Fruit fly (Drosophila melanogaster) whole organism, embryonic: Measurements from ENCODE around the gene Chpf.

Experiments used
- BEAF-32 ChIP-seq: fragments of 200-800 bp; sonication (Bioruptor generic); optimal IDR thresholded peaks from 3 replicates; lab custom pipeline; 2017; ENCODE audit warnings: missing biosample characterization, missing genetic modification characterization, mild to moderate bottlenecking, moderate library complexity, missing genetic modification reagents
- CG10209 ChIP-seq: fragments of 200-800 bp; sonication (Bioruptor generic); optimal IDR thresholded peaks from 3 replicates; lab custom pipeline; 2017; ENCODE audit warnings: missing biosample characterization, mild to moderate bottlenecking, missing genetic modification characterization, missing genetic modification reagents
- CG11398 ChIP-seq: fragments of 200-800 bp; sonication (Bioruptor generic); optimal IDR thresholded peaks from 2 replicates; lab custom pipeline; 2016; ENCODE audit warnings: missing biosample characterization, missing genetic modification characterization
- CG11695 ChIP-seq: fragments of 200-800 bp; sonication (Bioruptor generic); IDR thresholded peaks from 3 replicates; pipeline ENCODE4 v1.3.6; 2022; ENCODE audit warnings: missing biosample characterization, missing genetic modification characterization
- CG12104 ChIP-seq: fragments of 200-800 bp; sonication (Bioruptor generic); optimal IDR thresholded peaks from 3 replicates; lab custom pipeline; 2016; ENCODE audit warnings: missing biosample characterization, missing genetic modification characterization
- CG13123 ChIP-seq: fragments of 200-800 bp; sonication (Bioruptor generic); optimal IDR thresholded peaks from 2 replicates; lab custom pipeline; 2016; ENCODE audit warnings: missing biosample characterization, missing genetic modification characterization
- CG13296 ChIP-seq: fragments of 200-800 bp; sonication (Bioruptor generic); optimal IDR thresholded peaks from 3 replicates; lab custom pipeline; 2018; ENCODE audit warnings: missing biosample characterization, mild to moderate bottlenecking, missing genetic modification characterization
- CG13775 ChIP-seq: fragments of 200-800 bp; sonication (Bioruptor generic); optimal IDR thresholded peaks from 3 replicates; lab custom pipeline; 2017; ENCODE audit warnings: missing biosample characterization, mild to moderate bottlenecking, missing genetic modification characterization
- CG15269 ChIP-seq: fragments of 200-800 bp; sonication (Bioruptor generic); optimal IDR thresholded peaks from 2 replicates; lab custom pipeline; 2018; ENCODE audit warnings: missing biosample characterization, mild to moderate bottlenecking, missing genetic modification characterization, moderate library complexity
- CG16815 ChIP-seq: fragments of 200-800 bp; sonication (Bioruptor generic); optimal IDR thresholded peaks from 3 replicates; lab custom pipeline; 2017; ENCODE audit warnings: missing biosample characterization, mild to moderate bottlenecking, missing genetic modification characterization
- CG18619 ChIP-seq: fragments of 200-800 bp; sonication (Bioruptor generic); optimal IDR thresholded peaks from 3 replicates; lab custom pipeline; 2017; ENCODE audit warnings: missing biosample characterization, mild to moderate bottlenecking, missing genetic modification characterization
- CG2199 ChIP-seq: fragments of 200-800 bp; sonication (Bioruptor generic); IDR thresholded peaks from 3 replicates; pipeline ENCODE4 v1.3.6; 2022; ENCODE audit warnings: missing biosample characterization, missing genetic modification characterization
- CG2678 ChIP-seq: fragments of 200-800 bp; sonication (Bioruptor generic); optimal IDR thresholded peaks from 3 replicates; lab custom pipeline; 2019; ENCODE audit warnings: missing biosample characterization, mild to moderate bottlenecking, missing genetic modification characterization, moderate library complexity
- CG32767 ChIP-seq: fragments of 200-800 bp; sonication (Bioruptor generic); IDR thresholded peaks from 2 replicates; pipeline ENCODE4 v1.3.6; 2022; ENCODE audit warnings: missing biosample characterization, missing genetic modification characterization
- CG3407 ChIP-seq: fragments of 200-800 bp; sonication (Bioruptor generic); optimal IDR thresholded peaks from 2 replicates; lab custom pipeline; 2018; ENCODE audit warnings: missing biosample characterization, mild to moderate bottlenecking, missing genetic modification characterization
- CG42726 ChIP-seq: fragments of 200-800 bp; sonication (Bioruptor generic); IDR thresholded peaks from 2 replicates; pipeline ENCODE4 v1.3.6; 2022; ENCODE audit warnings: missing biosample characterization, missing genetic modification characterization; ENCODE audit not compliant: partially characterized antibody
- CG4707 ChIP-seq: fragments of 200-800 bp; sonication (Bioruptor generic); optimal IDR thresholded peaks from 2 replicates; lab custom pipeline; 2018; ENCODE audit warnings: missing biosample characterization, mild to moderate bottlenecking, missing genetic modification characterization, moderate library complexity
- CG6254 ChIP-seq: fragments of 200-800 bp; sonication (Bioruptor generic); optimal IDR thresholded peaks from 3 replicates; lab custom pipeline; 2017; ENCODE audit warnings: mild to moderate bottlenecking, missing biosample characterization, missing genetic modification reagents, missing genetic modification characterization
- CG6765 ChIP-seq: fragments of 200-800 bp; sonication (Bioruptor generic); optimal IDR thresholded peaks from 3 replicates; lab custom pipeline; 2017; ENCODE audit warnings: missing biosample characterization, mild to moderate bottlenecking, missing genetic modification characterization
- CG8924 ChIP-seq: fragments of 200-800 bp; optimal IDR thresholded peaks from 3 replicates; lab custom pipeline; 2019; ENCODE audit warnings: missing biosample characterization, mild to moderate bottlenecking, missing genetic modification characterization, moderate library complexity
- CG9797 ChIP-seq: fragments of 200-800 bp; sonication (Bioruptor generic); optimal IDR thresholded peaks from 3 replicates; lab custom pipeline; 2018; ENCODE audit warnings: missing biosample characterization, mild to moderate bottlenecking, missing genetic modification characterization
- CG9932 ChIP-seq: fragments of 200-800 bp; sonication (Bioruptor generic); IDR thresholded peaks from 2 replicates; pipeline ENCODE4 v1.3.6; 2022; ENCODE audit warnings: missing biosample characterization, missing genetic modification characterization
- D19B ChIP-seq: fragments of 200-800 bp; sonication (Bioruptor generic); optimal IDR thresholded peaks from 2 replicates; lab custom pipeline; 2017; ENCODE audit warnings: missing biosample characterization, mild to moderate bottlenecking, missing genetic modification characterization
- Dref ChIP-seq: fragments of 200-800 bp; sonication (Bioruptor generic); IDR thresholded peaks from 2 replicates; pipeline ENCODE4 v1.3.6; 2022; ENCODE audit warnings: missing biosample characterization, missing genetic modification characterization
- Elba2 ChIP-seq: fragments of 200-800 bp; sonication (Bioruptor generic); optimal IDR thresholded peaks from 3 replicates; lab custom pipeline; 2016; ENCODE audit warnings: missing biosample characterization, missing genetic modification characterization
- Fer3 ChIP-seq: fragments of 200-800 bp; sonication (Bioruptor generic); optimal IDR thresholded peaks from 2 replicates; lab custom pipeline; 2018; ENCODE audit warnings: missing biosample characterization, mild to moderate bottlenecking, missing genetic modification characterization, moderate library complexity
- HmgZ ChIP-seq: fragments of 200-800 bp; sonication (Bioruptor generic); optimal IDR thresholded peaks from 2 replicates; lab custom pipeline; 2018; ENCODE audit warnings: missing biosample characterization, mild to moderate bottlenecking, missing genetic modification characterization
- Neu2 ChIP-seq: fragments of 200-800 bp; sonication (Bioruptor generic); optimal IDR thresholded peaks from 3 replicates; lab custom pipeline; 2016; ENCODE audit warnings: missing biosample characterization, missing genetic modification characterization, borderline replicate concordance
- Optix ChIP-seq: fragments of 200-800 bp; sonication (Bioruptor generic); IDR thresholded peaks from 3 replicates; pipeline ENCODE4 v1.3.6; 2022; ENCODE audit warnings: missing biosample characterization, missing genetic modification characterization
- Sin3A ChIP-seq: fragments of >200 bp; optimal IDR thresholded peaks from 2 replicates; lab custom pipeline; 2018
- Six4 ChIP-seq: fragments of 200-800 bp; sonication (Bioruptor generic); optimal IDR thresholded peaks from 2 replicates; lab custom pipeline; 2016; ENCODE audit warnings: missing biosample characterization, missing genetic modification characterization
- Xbp1 ChIP-seq: fragments of 200-800 bp; sonication (Bioruptor generic); optimal IDR thresholded peaks from 3 replicates; lab custom pipeline; 2016; ENCODE audit warnings: missing biosample characterization, mild to moderate bottlenecking, missing genetic modification characterization
- bbx ChIP-seq: fragments of 200-800 bp; sonication (Bioruptor generic); IDR thresholded peaks from 2 replicates; pipeline ENCODE4 v1.3.6; 2022; ENCODE audit warnings: missing biosample characterization, missing genetic modification characterization; ENCODE audit not compliant: partially characterized antibody
- bigmax ChIP-seq: fragments of 200-800 bp; sonication (Bioruptor generic); optimal IDR thresholded peaks from 2 replicates; lab custom pipeline; 2018; ENCODE audit warnings: missing biosample characterization, mild to moderate bottlenecking, missing genetic modification characterization
- br ChIP-seq: fragments of >200 bp; optimal IDR thresholded peaks from 2 replicates; lab custom pipeline; 2017
- btn ChIP-seq: fragments of 200-800 bp; sonication (Bioruptor generic); optimal IDR thresholded peaks from 2 replicates; lab custom pipeline; 2016; ENCODE audit warnings: missing biosample characterization, missing genetic modification characterization
- cg ChIP-seq: fragments of 200-800 bp; sonication (Bioruptor generic); optimal IDR thresholded peaks from 3 replicates; lab custom pipeline; 2019; ENCODE audit warnings: missing biosample characterization, mild to moderate bottlenecking, missing genetic modification characterization, moderate library complexity
- chinmo ChIP-seq: fragments of 200-800 bp; sonication (Bioruptor generic); IDR thresholded peaks from 4 replicates; pipeline ENCODE4 v1.3.6; 2022; ENCODE audit warnings: missing biosample characterization, missing genetic modification characterization; ENCODE audit not compliant: partially characterized antibody
- eve ChIP-seq, 2 experiments: fragments of >200 bp; optimal IDR thresholded peaks; 2 replicates each; lab custom pipeline; 2017; ENCODE audit warnings: missing biosample characterization in 2 of 2, missing genetic modification characterization in 2 of 2
- grn ChIP-seq: fragments of 200-800 bp; sonication (Bioruptor generic); optimal IDR thresholded peaks from 3 replicates; lab custom pipeline; 2017; ENCODE audit warnings: missing biosample characterization, missing genetic modification characterization
- hkb ChIP-seq, 2 experiments: fragments of 200-800 bp in 1 of 2; fragments of >200 bp in 1 of 2; sonication (Bioruptor generic) in 1 of 2; IDR thresholded peaks in 1 of 2; optimal IDR thresholded peaks in 1 of 2; 2 replicates each; pipeline versions ENCODE4 v1.3.6 to Lab custom; 2017 to 2022; ENCODE audit warnings: missing biosample characterization in 1 of 2, missing genetic modification characterization in 1 of 2
- klu ChIP-seq: fragments of 200-800 bp; sonication (Bioruptor generic); IDR thresholded peaks from 2 replicates; pipeline ENCODE4 v1.3.6; 2022; ENCODE audit warnings: missing biosample characterization, missing genetic modification characterization
- kni ChIP-seq: fragments of 200-800 bp; sonication (Bioruptor generic); optimal IDR thresholded peaks from 3 replicates; lab custom pipeline; 2017; ENCODE audit warnings: mild to moderate bottlenecking, missing biosample characterization, missing genetic modification reagents, missing genetic modification characterization
- lbe ChIP-seq: fragments of 200-800 bp; sonication (Bioruptor generic); optimal IDR thresholded peaks from 2 replicates; lab custom pipeline; 2016; ENCODE audit warnings: missing biosample characterization, mild to moderate bottlenecking, missing genetic modification characterization
- mld ChIP-seq: fragments of 200-800 bp; sonication (Bioruptor generic); IDR thresholded peaks from 3 replicates; pipeline ENCODE4 v1.3.6; 2022; ENCODE audit warnings: missing biosample characterization, missing genetic modification characterization; ENCODE audit not compliant: partially characterized antibody
- sisA ChIP-seq: fragments of 200-800 bp; sonication (Bioruptor generic); IDR thresholded peaks from 2 replicates; pipeline ENCODE4 v1.3.6; 2022; ENCODE audit warnings: missing biosample characterization, missing genetic modification characterization
- slp2 ChIP-seq: fragments of 200-800 bp; sonication (Bioruptor generic); optimal IDR thresholded peaks from 2 replicates; lab custom pipeline; 2016; ENCODE audit warnings: missing biosample characterization, missing genetic modification characterization
- tx ChIP-seq: fragments of 200-800 bp; sonication (Bioruptor generic); optimal IDR thresholded peaks from 2 replicates; lab custom pipeline; 2016; ENCODE audit warnings: missing biosample characterization, missing genetic modification characterization
- zen2 ChIP-seq: fragments of 200-800 bp; sonication (Bioruptor generic); IDR thresholded peaks from 3 replicates; pipeline ENCODE4 v1.3.6; 2022; ENCODE audit warnings: missing biosample characterization, missing genetic modification characterization; ENCODE audit not compliant: partially characterized antibody

Gene Chpf

DNA sequence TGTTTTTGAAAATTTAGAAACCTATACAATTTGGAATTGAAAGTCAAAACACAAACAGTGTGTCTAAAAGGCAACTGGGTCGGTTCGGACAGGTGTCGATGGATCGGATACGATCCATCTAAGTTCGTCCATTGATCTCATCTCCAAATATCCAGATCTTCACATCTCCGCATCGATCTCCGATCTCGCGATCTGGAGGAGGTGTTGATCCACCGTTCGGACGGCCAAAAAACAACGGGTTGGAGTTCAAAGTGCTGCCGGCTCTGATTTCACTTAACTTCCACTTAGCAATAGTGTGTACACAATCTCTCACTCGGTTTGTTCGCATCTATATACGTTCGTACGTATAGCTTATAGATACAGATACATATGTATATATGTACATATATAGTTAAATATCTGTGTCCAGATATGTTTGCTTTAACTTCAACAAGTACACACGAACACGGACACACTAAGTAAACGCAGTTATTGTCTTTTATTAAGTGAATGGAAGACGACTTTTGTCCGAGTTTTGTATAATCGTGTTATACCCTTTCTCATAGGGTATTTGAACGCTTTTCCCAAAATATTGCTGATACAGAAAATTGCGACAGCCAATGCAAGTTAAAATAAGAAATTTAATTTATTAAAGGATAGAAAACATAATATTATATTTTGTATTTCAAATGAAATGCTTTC, 4.0 kb downstream of the Chpf start, which contains the start of gene Fer3HCH (continued):
- TF ChIP-seq CG9797 (GFP tag; lab: Kevin White, UChicago) (no peak), CG6254 (GFP tag; lab: Kevin White, UChicago) (no peak), grn (GFP tag; lab: Kevin White, UChicago) (no peak), D19B (no peak), CG11398 (GFP tag; lab: Kevin White, UChicago) (no peak), CG16815 (GFP tag; lab: Kevin White, UChicago) (no peak), Six4 (GFP tag; lab: Kevin White, UChicago) (no peak), CG2678 (tag; lab: Kevin White, UChicago) (peak; percentile 42), HmgZ (tag; lab: Kevin White, UChicago) (no peak), hkb (optimal IDR thresholded peaks at IDR 0.05; lab: Kevin White, UChicago) (no peak), hkb (GFP tag; IDR thresholded peaks at IDR 0.05; lab: Robert Waterston, UW) (0 out of 2 replicates have a peak, but pooled peaks have one; percentile 10), CG4707 (GFP tag; lab: Kevin White, UChicago) (peak; percentile 20), Optix (GFP tag; lab: Robert Waterston, UW) (no peak), CG13123 (no peak), Neu2 (GFP tag; lab: Kevin White, UChicago) (no peak), CG3407 (no peak), Xbp1 (GFP tag; lab: Kevin White, UChicago) (no peak), bbx (GFP tag; lab: Robert Waterston, UW) (no peak), CG6765 (GFP tag; lab: Kevin White, UChicago) (no peak), CG13775 (no peak), zen2 (GFP tag; lab: Robert Waterston, UW) (no peak), CG9932 (0 out of 2 replicates have a peak, but pooled peaks have one; percentile 13), Sin3A (lab: Kevin White, UChicago) (no peak), tx (GFP tag; lab: Kevin White, UChicago) (no peak), CG18619 (GFP tag; lab: Kevin White, UChicago) (peak; percentile 9), br (lab: Kevin White, UChicago) (no peak), CG15269 (tag; lab: Kevin White, UChicago) (no peak), BEAF-32 (no peak), cg (no peak), CG10209 (GFP tag; lab: Kevin White, UChicago) (no peak), CG12104 (peak; percentile 12), eve (GFP tag; optimal IDR thresholded peaks at IDR 0.05; lab: Kevin White, UChicago) (no peak), CG8924 (tag; lab: Kevin White, UChicago) (peak; percentile 12), Elba2 (GFP tag; lab: Kevin White, UChicago) (no peak), slp2 (no peak), kni (GFP tag; lab: Kevin White, UChicago) (peak; percentile 70), lbe (GFP tag; lab: Kevin White, UChicago) (no peak), CG13296 (GFP tag; lab: Kevin White, UChicago) (peak; percentile 36), CG42726 (GFP tag; lab: Robert Waterston, UW) (no peak), bigmax (GFP tag; lab: Kevin White, UChicago) (no peak), Fer3 (no peak), mld (GFP tag; lab: Robert Waterston, UW) (no peak), chinmo (GFP tag; lab: Robert Waterston, UW) (no peak), btn (GFP tag; lab: Kevin White, UChicago) (no peak), CG11695 (GFP tag; lab: Robert Waterston, UW) (peak; percentile 22; the same call in 1 of the 3 replicates), CG2199 (no peak), Dref (GFP tag; lab: Robert Waterston, UW) (no peak), sisA (no peak), CG32767 (GFP tag; lab: Robert Waterston, UW) (no peak), klu (GFP tag; lab: Robert Waterston, UW) (no peak)
- TF ChIP-seq, all 482 proteins: peak for 59
